Fruit fly (Drosophila melanogaster) Kc167 (cell line): ENCODE data around the gene CG13723.

Experiments
- Myc ChIP-seq: fragments of >200 bp; optimal IDR thresholded peaks from 2 replicates; lab custom pipeline; 2017; ENCODE audit warnings: missing external identifiers
- Sin3A ChIP-seq: fragments of >200 bp; optimal IDR thresholded peaks from 2 replicates; lab custom pipeline; 2018; ENCODE audit warnings: missing external identifiers
- insv ChIP-seq: fragments of >200 bp; optimal IDR thresholded peaks from 3 replicates; lab custom pipeline; 2018; ENCODE audit warnings: missing external identifiers
- ttk ChIP-seq: sonication (Bioruptor generic); optimal IDR thresholded peaks from 2 replicates; lab custom pipeline; 2017; ENCODE audit warnings: missing external identifiers

DNA sequence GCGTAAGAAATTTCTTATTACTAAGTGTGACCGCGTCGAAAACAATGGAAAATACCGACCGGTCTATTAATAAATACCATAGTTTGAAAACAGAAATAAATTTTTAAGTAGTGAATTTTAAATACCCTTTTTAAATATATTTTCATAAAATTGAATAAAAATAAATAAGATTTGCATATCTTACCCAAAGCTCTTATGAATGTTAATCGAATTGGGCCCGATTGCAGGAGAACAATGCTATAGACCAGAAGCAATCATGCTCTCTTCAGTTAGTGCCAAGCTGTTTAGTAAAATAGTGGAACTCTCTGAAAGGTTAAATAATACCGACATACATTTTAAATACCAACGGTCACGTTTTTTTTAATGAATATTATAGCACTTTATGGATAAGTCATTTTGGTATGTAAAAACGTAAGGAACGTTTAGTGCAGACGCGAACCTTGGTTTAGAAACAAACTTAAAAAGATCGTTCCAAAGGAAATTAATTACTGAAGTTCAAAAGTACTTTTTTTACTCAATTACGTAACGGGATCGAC lies 22.1 kb upstream of the CG13723 start, which contains the start of gene Afg3l2:
- TF ChIP-seq ttk (no peak), Myc (lab: Kevin White, UChicago) (no peak), insv (lab: Kevin White, UChicago) (no peak), Sin3A (no peak)
